Worm (Caenorhabditis elegans): ENCODE results near the gene ttll-4.

Gene ttll-4

ce11 chrIII:10096525-10096972 lies 27.4 kb upstream of the ttll-4 start:
- TF ChIP-seq tbx-2 (tag; optimal IDR thresholded peaks at IDR 0.05) (peak; percentile 84), ceh-14 (tag; optimal IDR thresholded peaks at IDR 0.05) (no peak), hlh-8 (tag; optimal IDR thresholded peaks at IDR 0.05) (peak; percentile 38), unc-42 (tag; optimal IDR thresholded peaks at IDR 0.05) (peak; percentile 64), gmeb-2 (tag; optimal IDR thresholded peaks at IDR 0.05) (no peak), ceh-48 (tag; optimal IDR thresholded peaks at IDR 0.05) (peak; percentile 80), ztf-16 (tag; optimal IDR thresholded peaks at IDR 0.05) (peak; percentile 18), rnt-1 (tag; optimal IDR thresholded peaks at IDR 0.05) (peak; percentile 63), unc-55 (GFP tag; optimal IDR thresholded peaks at IDR 0.05) (peak; percentile 93), unc-3 (GFP tag; conservative IDR thresholded peaks at IDR 0.05) (no peak), unc-3 (tag; optimal IDR thresholded peaks at IDR 0.05) (no peak), hlh-30 (tag; optimal IDR thresholded peaks at IDR 0.05; ENCODE audit: insufficient read depth) (peak; percentile 90), sdc-2 (tag; optimal IDR thresholded peaks at IDR 0.05) (peak; percentile 46), pax-1 (tag; optimal IDR thresholded peaks at IDR 0.05) (peak; percentile 25), pha-2 (tag; optimal IDR thresholded peaks at IDR 0.05) (no peak), lim-6 (tag; optimal IDR thresholded peaks at IDR 0.05) (no peak), ref-2 (tag; optimal IDR thresholded peaks at IDR 0.05) (peak; percentile 85), eyg-1 (tag; optimal IDR thresholded peaks at IDR 0.05) (no peak), nhr-232 (tag; optimal IDR thresholded peaks at IDR 0.05) (no peak), ets-4 (tag; optimal IDR thresholded peaks at IDR 0.05) (peak; percentile 71), ttx-3 (tag; optimal IDR thresholded peaks at IDR 0.05) (no peak), K09A11.1 (tag; optimal IDR thresholded peaks at IDR 0.05; ENCODE audit: insufficient read depth) (peak; percentile 59), ceh-18 (tag; optimal IDR thresholded peaks at IDR 0.05) (peak; percentile 78), elt-4 (tag; optimal IDR thresholded peaks at IDR 0.05) (no peak), dve-1 (tag; optimal IDR thresholded peaks at IDR 0.05) (peak; percentile 63), ceh-19 (GFP tag; optimal IDR thresholded peaks at IDR 0.05) (peak; percentile 26), ceh-31 (tag; optimal IDR thresholded peaks at IDR 0.05) (peak; percentile 92), elt-2 (tag; optimal IDR thresholded peaks at IDR 0.05) (peak; percentile 39), K02D7.2 (tag; optimal IDR thresholded peaks at IDR 0.05) (no peak), ceh-34 (tag; optimal IDR thresholded peaks at IDR 0.05) (peak; percentile 86), F13H6.1 (tag; optimal IDR thresholded peaks at IDR 0.05) (peak; percentile 44), tbx-7 (tag; optimal IDR thresholded peaks at IDR 0.05) (no peak), pros-1 (tag; optimal IDR thresholded peaks at IDR 0.05) (peak; percentile 67), ceh-2 (tag; optimal IDR thresholded peaks at IDR 0.05) (peak; percentile 78), nfya-1 (tag; optimal IDR thresholded peaks at IDR 0.05) (peak; percentile 98), C08G9.2 (tag; optimal IDR thresholded peaks at IDR 0.05) (peak; percentile 53)

- TF ChIP-seq pat-9 (tag; optimal IDR thresholded peaks at IDR 0.05) = no peak
- no peak for TF ChIP-seq ceh-2 (tag; optimal IDR thresholded peaks at IDR 0.05)
These were observed 26.0 kb upstream of the ttll-4 start, which contains the start of gene spop-1 for ce11 chrIII:10097981-10098380. Gene spop-1, minus strand, starts transcription at chrIII:10098081.

- TF ChIP-seq sox-2 (GFP tag; IDR thresholded peaks at IDR 0.05) = no peak
- no peak for TF ChIP-seq unc-3 (GFP tag; conservative IDR thresholded peaks at IDR 0.05)
- no peak for TF ChIP-seq unc-3 (tag; optimal IDR thresholded peaks at IDR 0.05)
- no peak for TF ChIP-seq ceh-24 (tag; optimal IDR thresholded peaks at IDR 0.05)
- TF ChIP-seq hlh-30 (tag; optimal IDR thresholded peaks at IDR 0.05; ENCODE audit: insufficient read depth) = no peak
- TF ChIP-seq ceh-18 (tag; optimal IDR thresholded peaks at IDR 0.05) = no peak
- TF ChIP-seq odd-2 (tag; optimal IDR thresholded peaks at IDR 0.05) = no peak
- no peak for TF ChIP-seq tbx-2 (tag; optimal IDR thresholded peaks at IDR 0.05)
- no peak for TF ChIP-seq ceh-34 (tag; optimal IDR thresholded peaks at IDR 0.05)
These were observed 22.6 kb upstream of the ttll-4 start, which contains the start of gene kel-10 for ce11 chrIII:10101352-10101751. Gene kel-10, minus strand, starts transcription at chrIII:10101452.
